Worm (Caenorhabditis elegans) whole organism, young adult: ENCODE results near the gene ttr-12.

Experiments
- C17E4.6 ChIP-seq: fragments of 200-800 bp; sonication (Bioruptor generic); IDR thresholded peaks from 2 replicates; pipeline ENCODE4 v1.3.6; 2022; ENCODE audit warnings: missing genetic modification reagents, missing genetic modification characterization, missing compliant biosample characterization
- ama-1 ChIP-seq, 3 experiments: fragments of 150-350 bp in 1 of 3; sonication (generic microtip) in 2 of 3; optimal IDR thresholded peaks; 2 replicates each; lab custom pipeline; 2014 to 2018; ENCODE audit warnings: missing biosample characterization in 2 of 3, missing genetic modification characterization in 2 of 3, missing genetic modification reagents in 2 of 3
- attf-3 ChIP-seq: fragments of 200-800 bp; sonication (Bioruptor generic); conservative IDR thresholded peaks from 2 replicates; pipeline ENCODE4 v1.3.6; 2022; ENCODE audit warnings: missing genetic modification reagents, missing genetic modification characterization, missing compliant biosample characterization
- bed-2 ChIP-seq: fragments of 200-800 bp; sonication (Bioruptor generic); IDR thresholded peaks from 2 replicates; pipeline ENCODE4 v1.3.6; 2022; ENCODE audit warnings: missing genetic modification reagents, missing genetic modification characterization, missing compliant biosample characterization
- mcd-1 ChIP-seq: fragments of 200-800 bp; sonication (Bioruptor generic); IDR thresholded peaks from 2 replicates; pipeline ENCODE4 v1.3.6; 2022; ENCODE audit warnings: missing genetic modification reagents, missing genetic modification characterization, missing compliant biosample characterization
- sptf-2 ChIP-seq: fragments of 200-800 bp; sonication (Bioruptor generic); optimal IDR thresholded peaks from 2 replicates; lab custom pipeline; 2018; ENCODE audit warnings: mild to moderate bottlenecking, missing genetic modification characterization, missing compliant biosample characterization
- unc-130 ChIP-seq: sonication (generic microtip); optimal IDR thresholded peaks from 2 replicates; lab custom pipeline; 2016; ENCODE audit warnings: missing genetic modification reagents, missing genetic modification characterization, missing compliant biosample characterization

- no peak for TF ChIP-seq ama-1 (optimal IDR thresholded peaks at IDR 0.05; lab: Kevin White, UChicago)
- TF ChIP-seq ama-1 (GFP tag; optimal IDR thresholded peaks at IDR 0.05; lab: Kevin White, UChicago) = no peak
- no peak for TF ChIP-seq C17E4.6
- TF ChIP-seq bed-2 = no peak
- no peak for TF ChIP-seq unc-130 (GFP tag; lab: Kevin White, UChicago)
- no peak for TF ChIP-seq mcd-1 (GFP tag; lab: Robert Waterston, UW)
- no peak for TF ChIP-seq sptf-2
- TF ChIP-seq attf-3 (GFP tag; lab: Robert Waterston, UW) = no peak
These were observed 33.3 kb upstream of the ttr-12 start, which contains the start of gene srxa-15 for ce11 chrV:20641896-20642295.
